Worm (Caenorhabditis elegans): Measurements from ENCODE around the gene srh-137.

srh-137 gene

DNA sequence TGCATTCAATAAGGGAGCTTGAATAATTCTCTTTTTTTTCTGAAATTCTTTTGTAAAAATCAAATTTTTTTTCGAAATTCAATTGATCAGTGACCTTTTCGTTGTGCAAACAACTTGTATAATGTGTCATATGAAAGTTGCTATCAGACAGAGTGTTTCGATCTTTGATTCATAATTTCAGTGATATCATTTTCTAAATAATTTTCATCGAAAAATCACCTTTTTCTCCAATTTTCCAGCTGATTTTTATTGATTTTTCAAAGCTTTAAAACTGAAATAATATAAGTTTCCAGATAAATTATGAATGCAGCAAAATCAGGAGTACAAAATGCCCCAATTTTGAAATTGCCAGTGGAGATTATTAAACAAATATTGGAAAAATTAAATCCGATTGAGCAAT lies 12.0 kb upstream of the srh-137 start, which contains the start of gene fbxa-127:
Gene fbxa-127 (plus strand): TSS at position 301 of the 400 bp plus-strand sequence.
- TF ChIP-seq ceh-58 (GFP tag; IDR thresholded peaks at IDR 0.05) (no peak), lsy-27 (tag; optimal IDR thresholded peaks at IDR 0.05; ENCODE audit: borderline replicate concordance, insufficient read depth) (no peak), madf-3 (GFP tag; IDR thresholded peaks at IDR 0.05) (no peak), nhr-120 (GFP tag; IDR thresholded peaks at IDR 0.05) (no peak), attf-6 (GFP tag; IDR thresholded peaks at IDR 0.05) (no peak), nhr-179 (tag; optimal IDR thresholded peaks at IDR 0.05) (no peak)

DNA sequence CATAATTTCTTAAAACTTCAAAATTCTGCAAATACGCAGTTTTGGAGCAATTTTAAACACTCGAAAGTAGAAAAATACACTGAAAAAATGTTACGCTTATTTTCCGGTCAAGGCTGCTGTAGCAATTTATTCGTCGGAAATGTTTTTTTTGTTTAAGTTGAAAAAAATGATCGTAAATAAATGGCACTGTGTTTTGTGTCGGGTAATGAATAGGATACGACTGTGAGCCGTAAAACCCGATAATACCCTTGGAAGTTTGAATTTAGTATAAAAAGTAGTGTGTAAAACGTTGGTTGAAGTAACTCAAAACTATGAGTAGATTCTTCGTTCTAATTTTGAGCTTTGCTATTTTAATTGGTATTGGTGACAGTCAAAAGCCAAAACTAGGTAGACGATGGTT lies 10.4 kb upstream of the srh-137 start, which contains the start of gene T25E12.14:
Gene T25E12.14 (plus strand): TSS at position 301 of the 400 bp plus-strand sequence.
- TF ChIP-seq ztf-18 (tag; optimal IDR thresholded peaks at IDR 0.05) (no peak), ZK185.1 (tag; optimal IDR thresholded peaks at IDR 0.05; ENCODE audit: poor library complexity, severe bottlenecking) (no peak), aptf-2 (GFP tag; conservative IDR thresholded peaks at IDR 0.05) (no peak), madf-8 (GFP tag; conservative IDR thresholded peaks at IDR 0.05) (no peak), dpl-1 (GFP tag; optimal IDR thresholded peaks at IDR 0.05) (no peak), Y53G8AR.9 (GFP tag; conservative IDR thresholded peaks at IDR 0.05) (no peak), snpc-4 (GFP tag; optimal IDR thresholded peaks at IDR 0.05) (no peak), snpc-4 (tag; optimal IDR thresholded peaks at IDR 0.05) (no peak), C17E4.6 (GFP tag; IDR thresholded peaks at IDR 0.05) (no peak), unc-62 (GFP tag; optimal IDR thresholded peaks at IDR 0.05) (no peak)

- TF ChIP-seq attf-5 (GFP tag; optimal IDR thresholded peaks at IDR 0.05) (peak; percentile 35), atf-7 (tag; optimal IDR thresholded peaks at IDR 0.05) (peak; percentile 14), nhr-80 (tag; optimal IDR thresholded peaks at IDR 0.05) (peak; percentile 88), lag-1 (GFP tag; IDR thresholded peaks at IDR 0.05) (no peak), let-607 (tag; optimal IDR thresholded peaks at IDR 0.05) (peak in 1 of 2 experiments; percentile 10), F23B12.7 (tag; optimal IDR thresholded peaks at IDR 0.05; ENCODE audit: insufficient read depth) (no peak), snpc-4 (GFP tag; optimal IDR thresholded peaks at IDR 0.05) (no peak), snpc-4 (tag; optimal IDR thresholded peaks at IDR 0.05) (peak in 2 of 4 experiments; percentile 38 to 46)
Measured at ce11 chrV:16725955-16726354, 9.5 kb upstream of the srh-137 start.

ce11 chrV:16724574-16724973 lies 8.1 kb upstream of the srh-137 start:
- TF ChIP-seq ceh-40 (GFP tag; IDR thresholded peaks at IDR 0.05) (no peak), cebp-1 (GFP tag; IDR thresholded peaks at IDR 0.05) (peak; percentile 35; the same call in 1 of the 2 replicates), cebp-1 (tag; optimal IDR thresholded peaks at IDR 0.05) (no peak)

ce11 chrV:16723744-16724143 lies 7.3 kb upstream of the srh-137 start, which contains the start of gene nhr-112:
TSS of gene nhr-112 (minus strand) at chrV:16723844.
- TF ChIP-seq tlf-1 (GFP tag; optimal IDR thresholded peaks at IDR 0.05), result no peak
- no peak for TF ChIP-seq F10E7.11 (tag; optimal IDR thresholded peaks at IDR 0.05)
- TF ChIP-seq cebp-2 (GFP tag; IDR thresholded peaks at IDR 0.05), result no peak
- no peak for TF ChIP-seq somi-1 (GFP tag; optimal IDR thresholded peaks at IDR 0.05)
- no peak for TF ChIP-seq ztf-18 (tag; optimal IDR thresholded peaks at IDR 0.05)
- TF ChIP-seq lsl-1 (GFP tag; optimal IDR thresholded peaks at IDR 0.05), result no peak
- no peak for TF ChIP-seq bed-2 (GFP tag; IDR thresholded peaks at IDR 0.05)
- TF ChIP-seq rcor-1 (GFP tag; IDR thresholded peaks at IDR 0.05), result no peak
- no peak for TF ChIP-seq nhr-90 (tag; optimal IDR thresholded peaks at IDR 0.05)
- no peak for TF ChIP-seq egl-18 (GFP tag; IDR thresholded peaks at IDR 0.05)
- TF ChIP-seq C17E4.6 (GFP tag; IDR thresholded peaks at IDR 0.05), result no peak
- TF ChIP-seq Y53G8AR.9 (GFP tag; conservative IDR thresholded peaks at IDR 0.05), result no peak
- TF ChIP-seq snpc-1.1 (tag; optimal IDR thresholded peaks at IDR 0.05; ENCODE audit: insufficient read depth), result no peak
- no peak for TF ChIP-seq ceh-100 (GFP tag; IDR thresholded peaks at IDR 0.05)
- TF ChIP-seq snpc-4 (GFP tag; optimal IDR thresholded peaks at IDR 0.05), result no peak
- TF ChIP-seq snpc-4 (tag; optimal IDR thresholded peaks at IDR 0.05), result no peak
- TF ChIP-seq sdz-38 (tag; optimal IDR thresholded peaks at IDR 0.05), result no peak
- no peak for TF ChIP-seq F23B12.7 (tag; optimal IDR thresholded peaks at IDR 0.05; ENCODE audit: insufficient read depth)
